Worm (Caenorhabditis elegans) whole organism, young adult: ENCODE results near the gene F38A5.6.
A peak's percentile ranks its signal among the peaks of the same experiment; 100 is the strongest.

Source experiments
- B0019.2 ChIP-seq: fragments of 200-800 bp; sonication (Bioruptor generic); conservative IDR thresholded peaks from 2 replicates; pipeline ENCODE4 v1.3.6; 2022; ENCODE audit warnings: missing genetic modification reagents, missing genetic modification characterization, missing compliant biosample characterization
- B0035.1 ChIP-seq: sonication (generic microtip); optimal IDR thresholded peaks from 2 replicates; lab custom pipeline; 2016; ENCODE audit warnings: missing genetic modification characterization, mild to moderate bottlenecking, missing compliant biosample characterization, missing genotype, missing genetic modification reagents
- C06A6.2 ChIP-seq: fragments of 200-800 bp; sonication (Bioruptor generic); conservative IDR thresholded peaks from 2 replicates; pipeline ENCODE4 v1.3.6; 2022; ENCODE audit warnings: missing genetic modification characterization, missing compliant biosample characterization
- C17E4.6 ChIP-seq: fragments of 200-800 bp; sonication (Bioruptor generic); IDR thresholded peaks from 2 replicates; pipeline ENCODE4 v1.3.6; 2022; ENCODE audit warnings: missing genetic modification reagents, missing genetic modification characterization, missing compliant biosample characterization
- D2030.7 ChIP-seq: fragments of 200-800 bp; sonication (Bioruptor generic); IDR thresholded peaks from 2 replicates; pipeline ENCODE4 v1.3.6; 2022; ENCODE audit warnings: missing genetic modification reagents, missing genetic modification characterization, missing compliant biosample characterization
- F10E7.11 ChIP-seq: sonication (generic microtip); optimal IDR thresholded peaks from 2 replicates; lab custom pipeline; 2017; ENCODE audit warnings: mild to moderate bottlenecking, missing genetic modification characterization, moderate library complexity, missing compliant biosample characterization
- Y53G8AR.9 ChIP-seq: fragments of 200-800 bp; sonication (Bioruptor generic); conservative IDR thresholded peaks from 2 replicates; pipeline ENCODE4 v1.3.6; 2022; ENCODE audit warnings: missing genetic modification reagents, missing genetic modification characterization, missing compliant biosample characterization
- ZK185.1 ChIP-seq: sonication (generic microtip); optimal IDR thresholded peaks from 2 replicates; lab custom pipeline; 2016; ENCODE audit warnings: mild to moderate bottlenecking, missing genetic modification characterization, missing compliant biosample characterization; ENCODE audit not compliant: poor library complexity, severe bottlenecking
- aptf-2 ChIP-seq: fragments of 200-800 bp; sonication (Bioruptor generic); conservative IDR thresholded peaks from 2 replicates; pipeline ENCODE4 v1.3.6; 2022; ENCODE audit warnings: missing genetic modification reagents, missing genetic modification characterization, missing compliant biosample characterization
- athp-1 ChIP-seq: sonication (generic microtip); optimal IDR thresholded peaks from 2 replicates; lab custom pipeline; 2017; ENCODE audit warnings: mild to moderate bottlenecking, missing genetic modification characterization, missing compliant biosample characterization
- attf-5 ChIP-seq: fragments of 200-800 bp; sonication (Bioruptor generic); optimal IDR thresholded peaks from 2 replicates; lab custom pipeline; 2018; ENCODE audit warnings: mild to moderate bottlenecking, missing genetic modification characterization, missing compliant biosample characterization
- attf-6 ChIP-seq: fragments of 200-800 bp; sonication (Bioruptor generic); IDR thresholded peaks from 2 replicates; pipeline ENCODE4 v1.3.6; 2022; ENCODE audit warnings: missing genetic modification reagents, missing genetic modification characterization, missing compliant biosample characterization
- cebp-1 ChIP-seq, 2 experiments: fragments of 200-800 bp in 1 of 2; sonication (Bioruptor generic) in 1 of 2; sonication (generic microtip) in 1 of 2; IDR thresholded peaks in 1 of 2; optimal IDR thresholded peaks in 1 of 2; 2 replicates each; pipeline versions ENCODE4 v1.3.6 to Lab custom; 2017 to 2022; ENCODE audit warnings: missing compliant biosample characterization in 2 of 2, missing genetic modification characterization in 2 of 2, mild to moderate bottlenecking in 1 of 2, missing genetic modification reagents in 1 of 2, moderate library complexity in 1 of 2
- ceh-100 ChIP-seq: fragments of 200-800 bp; sonication (Bioruptor generic); IDR thresholded peaks from 2 replicates; pipeline ENCODE4 v1.3.6; 2022; ENCODE audit warnings: missing genetic modification reagents, missing genetic modification characterization, missing compliant biosample characterization
- ceh-40 ChIP-seq: fragments of 200-800 bp; sonication (Bioruptor generic); IDR thresholded peaks from 2 replicates; pipeline ENCODE4 v1.3.6; 2022; ENCODE audit warnings: missing genetic modification characterization, missing compliant biosample characterization
- ceh-79 ChIP-seq: sonication (generic microtip); optimal IDR thresholded peaks from 2 replicates; lab custom pipeline; 2017; ENCODE audit warnings: mild to moderate bottlenecking, missing genetic modification characterization, missing compliant biosample characterization
- chd-7 ChIP-seq: sonication (generic microtip); optimal IDR thresholded peaks from 2 replicates; lab custom pipeline; 2016; ENCODE audit warnings: mild to moderate bottlenecking, missing genetic modification characterization, moderate library complexity, missing compliant biosample characterization
- die-1 ChIP-seq: sonication (generic microtip); optimal IDR thresholded peaks from 2 replicates; lab custom pipeline; 2016; ENCODE audit warnings: missing genotype, mild to moderate bottlenecking, missing genetic modification characterization, missing compliant biosample characterization
- dpff-1 ChIP-seq: sonication (generic microtip); optimal IDR thresholded peaks from 2 replicates; lab custom pipeline; 2017; ENCODE audit warnings: mild to moderate bottlenecking, missing genetic modification characterization, missing compliant biosample characterization
- dpl-1 ChIP-seq: fragments of 150-350 bp; optimal IDR thresholded peaks from 2 replicates; lab custom pipeline; 2014; ENCODE audit warnings: missing biosample characterization, missing genetic modification reagents, missing genetic modification characterization
- egl-44 ChIP-seq: fragments of 200-800 bp; sonication (Bioruptor generic); IDR thresholded peaks from 2 replicates; pipeline ENCODE4 v1.3.6; 2022; ENCODE audit warnings: missing genetic modification reagents, missing genetic modification characterization, missing compliant biosample characterization
- fkh-3 ChIP-seq: sonication (generic microtip); optimal IDR thresholded peaks from 2 replicates; lab custom pipeline; 2016; ENCODE audit warnings: mild to moderate bottlenecking, missing genetic modification characterization, missing compliant biosample characterization
- him-1 ChIP-seq: sonication (generic microtip); optimal IDR thresholded peaks from 2 replicates; lab custom pipeline; 2016; ENCODE audit warnings: missing genotype, missing genetic modification reagents, missing genetic modification characterization, missing compliant biosample characterization
- hlh-12 ChIP-seq: sonication (generic microtip); optimal IDR thresholded peaks from 2 replicates; lab custom pipeline; 2016; ENCODE audit warnings: missing genetic modification characterization, missing compliant biosample characterization
- hmg-20 ChIP-seq: fragments of 200-800 bp; sonication (Bioruptor generic); IDR thresholded peaks from 2 replicates; pipeline ENCODE4 v1.3.6; 2022; ENCODE audit warnings: missing genetic modification reagents, missing genetic modification characterization, missing compliant biosample characterization
- hrde-1 ChIP-seq: sonication (generic microtip); optimal IDR thresholded peaks from 2 replicates; lab custom pipeline; 2016; ENCODE audit warnings: missing genetic modification characterization, mild to moderate bottlenecking, missing compliant biosample characterization, moderate library complexity, missing genotype, missing genetic modification reagents, borderline replicate concordance
- let-607 ChIP-seq, 2 experiments: fragments of 200-800 bp in 1 of 2; sonication (Bioruptor generic) in 1 of 2; sonication (generic microtip) in 1 of 2; optimal IDR thresholded peaks; 2 replicates each; lab custom pipeline; 2016 to 2018; ENCODE audit warnings: mild to moderate bottlenecking in 2 of 2, missing compliant biosample characterization in 2 of 2, missing genetic modification characterization in 2 of 2, moderate library complexity in 2 of 2, missing genotype in 1 of 2
- lin-40 ChIP-seq: sonication (generic microtip); optimal IDR thresholded peaks from 2 replicates; lab custom pipeline; 2016; ENCODE audit warnings: missing genetic modification characterization, mild to moderate bottlenecking, missing compliant biosample characterization, missing genotype, missing genetic modification reagents
- lin-54 ChIP-seq: fragments of 200-800 bp; sonication (Bioruptor generic); optimal IDR thresholded peaks from 2 replicates; lab custom pipeline; 2018; ENCODE audit warnings: mild to moderate bottlenecking, missing genetic modification characterization, missing compliant biosample characterization
- madf-8 ChIP-seq: fragments of 200-800 bp; sonication (Bioruptor generic); conservative IDR thresholded peaks from 2 replicates; pipeline ENCODE4 v1.3.6; 2022; ENCODE audit warnings: missing genetic modification reagents, missing genetic modification characterization, missing compliant biosample characterization
- mel-28 ChIP-seq: sonication (generic microtip); optimal IDR thresholded peaks from 2 replicates; lab custom pipeline; 2016; ENCODE audit warnings: borderline replicate concordance, mild to moderate bottlenecking, missing genetic modification characterization, missing compliant biosample characterization
- mes-4 ChIP-seq: sonication (generic microtip); optimal IDR thresholded peaks from 2 replicates; lab custom pipeline; 2016; ENCODE audit warnings: missing genotype, missing genetic modification characterization, missing compliant biosample characterization
- nhr-120 ChIP-seq: fragments of 200-800 bp; sonication (Bioruptor generic); IDR thresholded peaks from 2 replicates; pipeline ENCODE4 v1.3.6; 2022; ENCODE audit warnings: missing genetic modification characterization, missing compliant biosample characterization
- nhr-80 ChIP-seq: sonication (generic microtip); optimal IDR thresholded peaks from 2 replicates; lab custom pipeline; 2016; ENCODE audit warnings: missing genetic modification characterization, missing compliant biosample characterization
- rcor-1 ChIP-seq: fragments of 200-800 bp; sonication (Bioruptor generic); IDR thresholded peaks from 2 replicates; pipeline ENCODE4 v1.3.6; 2022; ENCODE audit warnings: missing genetic modification reagents, missing genetic modification characterization, missing compliant biosample characterization
- repo-1 ChIP-seq: sonication (generic microtip); optimal IDR thresholded peaks from 2 replicates; lab custom pipeline; 2017; ENCODE audit warnings: mild to moderate bottlenecking, missing genetic modification characterization, missing compliant biosample characterization
- sdz-38 ChIP-seq: sonication (generic microtip); optimal IDR thresholded peaks from 2 replicates; lab custom pipeline; 2016; ENCODE audit warnings: missing genotype, missing genetic modification characterization, missing compliant biosample characterization
- snpc-3.4 ChIP-seq: sonication (generic microtip); optimal IDR thresholded peaks from 2 replicates; lab custom pipeline; 2017; ENCODE audit warnings: missing genetic modification characterization, mild to moderate bottlenecking, missing compliant biosample characterization, antibody characterized with exemption, moderate library complexity, missing genotype, missing genetic modification reagents
- tbp1 ChIP-seq: fragments of 200-800 bp; sonication (Bioruptor generic); optimal IDR thresholded peaks from 2 replicates; lab custom pipeline; 2018; ENCODE audit warnings: mild to moderate bottlenecking, missing genetic modification characterization, missing compliant biosample characterization
- tbx-9 ChIP-seq: sonication (generic microtip); optimal IDR thresholded peaks from 2 replicates; lab custom pipeline; 2016; ENCODE audit warnings: borderline replicate concordance, missing genetic modification characterization, inconsistent platforms, missing compliant biosample characterization
- xnd-1 ChIP-seq: sonication (generic microtip); optimal IDR thresholded peaks from 2 replicates; lab custom pipeline; 2016; ENCODE audit warnings: missing genotype, missing genetic modification reagents, missing genetic modification characterization, missing compliant biosample characterization
- ztf-18 ChIP-seq: sonication (generic microtip); optimal IDR thresholded peaks from 2 replicates; lab custom pipeline; 2016; ENCODE audit warnings: missing genotype, mild to moderate bottlenecking, missing genetic modification characterization, missing compliant biosample characterization

Gene F38A5.6

DNA sequence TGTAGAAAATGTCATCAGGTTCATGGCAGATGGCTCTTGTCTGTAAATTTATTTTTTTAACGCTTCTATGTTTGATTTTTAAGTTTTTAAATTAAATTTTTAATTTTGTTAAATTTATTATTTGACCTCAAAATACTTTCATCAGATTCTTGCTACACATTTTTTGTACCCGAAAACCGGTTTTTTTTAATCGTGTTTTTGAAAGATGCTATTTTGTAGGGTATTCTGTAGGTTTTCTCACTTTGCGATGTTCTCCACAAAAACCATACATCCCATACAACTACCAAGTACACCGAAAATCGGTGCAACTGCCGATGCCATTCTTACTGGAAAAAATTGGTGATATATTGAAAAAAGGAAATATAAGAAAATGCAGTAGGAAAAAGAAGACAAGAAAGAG lies 8.7 kb upstream of the F38A5.6 start, which contains the start of gene nstp-2:
TSS of gene nstp-2 (minus strand) at position 326 of the 400 bp plus-strand sequence.
- TF ChIP-seq him-1 (no peak), let-607 (tag; optimal IDR thresholded peaks at IDR 0.05; lab: Kevin White, UChicago) (no peak), nhr-120 (no peak), dpl-1 (GFP tag; lab: Kevin White, UChicago) (no peak), Y53G8AR.9 (no peak), ceh-40 (GFP tag; lab: Robert Waterston, UW) (no peak), xnd-1 (no peak), dpff-1 (tag; lab: Kevin White, UChicago) (no peak), athp-1 (tag; lab: Kevin White, UChicago) (no peak), ceh-79 (no peak), tbp1 (GFP tag; lab: Kevin White, UChicago) (no peak), ZK185.1 (no peak), mes-4 (tag; lab: Kevin White, UChicago) (no peak), D2030.7 (GFP tag; lab: Robert Waterston, UW) (no peak)

DNA sequence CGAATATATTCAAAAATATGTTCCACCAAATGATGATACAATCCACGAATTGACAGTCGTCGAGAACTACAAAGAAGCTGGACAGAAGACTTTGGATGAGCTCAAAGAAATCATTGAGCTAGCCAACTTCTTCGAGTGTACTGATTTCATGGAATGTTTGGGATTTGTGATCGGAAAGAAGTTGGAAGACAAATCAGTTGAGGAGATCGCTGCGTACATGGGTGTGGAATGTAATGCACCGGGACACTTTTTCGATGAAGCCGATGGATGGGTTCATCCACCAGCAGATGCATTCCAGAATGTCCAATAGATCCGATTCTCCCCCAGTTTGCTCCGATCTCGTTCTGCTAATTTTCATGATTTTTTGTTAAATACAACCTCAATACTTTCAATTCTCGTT lies 6.4 kb upstream of the F38A5.6 start:
- no peak for TF ChIP-seq lin-40
- peak; percentile 53 for TF ChIP-seq repo-1 (tag; lab: Kevin White, UChicago)
- TF ChIP-seq ceh-100: no peak
- no peak for TF ChIP-seq cebp-1 (GFP tag; IDR thresholded peaks at IDR 0.05; lab: Robert Waterston, UW)
- no peak for TF ChIP-seq cebp-1 (tag; optimal IDR thresholded peaks at IDR 0.05; lab: Kevin White, UChicago)
- peak; percentile 8 for TF ChIP-seq chd-7 (tag; lab: Kevin White, UChicago)
- TF ChIP-seq hrde-1 (tag; lab: Kevin White, UChicago): no peak

DNA sequence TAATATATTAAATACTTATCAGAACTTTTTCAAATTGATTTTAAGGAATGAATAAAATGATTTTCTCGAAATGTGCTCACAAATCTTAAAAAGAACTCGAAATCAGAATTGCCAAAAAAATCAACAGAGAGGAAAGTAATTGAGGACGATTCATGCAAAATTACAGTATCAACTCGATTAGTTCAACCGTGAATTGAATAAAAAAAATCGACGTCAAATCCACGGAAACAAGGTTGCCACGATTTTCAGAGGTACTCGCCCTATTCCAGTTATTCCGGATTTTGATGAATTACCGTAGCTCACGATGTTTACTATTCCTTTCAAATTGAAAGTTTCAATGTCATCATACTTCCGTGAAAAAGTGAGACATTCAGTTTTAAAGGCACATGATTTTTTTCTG lies 5.2 kb upstream of the F38A5.6 start, which contains the start of gene F15B10.3:
TSS of gene F15B10.3 (plus strand) at position 301 of the 400 bp plus-strand sequence.
- no peak for TF ChIP-seq madf-8 (GFP tag; lab: Robert Waterston, UW)
- TF ChIP-seq C17E4.6 (GFP tag; lab: Robert Waterston, UW): no peak
- no peak for TF ChIP-seq sdz-38 (tag; lab: Kevin White, UChicago)
- TF ChIP-seq hmg-20 (GFP tag; lab: Robert Waterston, UW): no peak
- TF ChIP-seq dpl-1 (GFP tag; lab: Kevin White, UChicago): no peak
- TF ChIP-seq B0035.1 (tag; lab: Kevin White, UChicago): no peak
- TF ChIP-seq hlh-12 (tag; lab: Kevin White, UChicago): no peak
- TF ChIP-seq lin-54: no peak
- no peak for TF ChIP-seq C06A6.2
- no peak for TF ChIP-seq B0019.2 (GFP tag; lab: Robert Waterston, UW)
- TF ChIP-seq tbx-9 (tag; lab: Kevin White, UChicago): no peak
- TF ChIP-seq ZK185.1: no peak
- TF ChIP-seq egl-44: no peak
- TF ChIP-seq snpc-3.4: no peak
- no peak for TF ChIP-seq F10E7.11 (tag; lab: Kevin White, UChicago)
- TF ChIP-seq let-607 (tag; optimal IDR thresholded peaks at IDR 0.05; lab: Kevin White, UChicago): no peak
- no peak for TF ChIP-seq ztf-18 (tag; lab: Kevin White, UChicago)
- no peak for TF ChIP-seq mes-4 (tag; lab: Kevin White, UChicago)

DNA sequence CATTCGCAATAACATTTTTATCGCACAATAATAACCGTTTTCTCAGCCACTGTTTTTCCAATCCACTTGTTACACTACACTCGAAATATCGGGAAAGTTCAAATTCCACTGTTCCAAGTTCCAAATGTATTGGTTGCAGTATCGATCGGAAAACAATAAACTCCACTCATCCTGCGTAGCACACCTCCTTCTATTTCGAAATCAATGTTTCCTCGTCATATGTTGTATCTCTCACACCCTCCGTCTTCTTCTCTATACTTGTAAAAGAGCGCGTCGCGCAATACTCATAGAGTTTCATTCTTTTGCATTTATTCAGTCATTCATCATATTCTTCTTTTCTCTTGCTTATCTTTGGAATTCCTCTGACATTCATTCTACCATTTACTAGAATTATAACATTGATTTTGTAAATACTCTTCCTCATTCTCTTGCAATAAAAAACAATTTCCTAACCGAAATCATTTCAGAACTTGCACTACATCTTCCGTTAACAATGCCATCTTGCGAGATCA lies 4.1 kb upstream of the F38A5.6 start, which contains the start of gene sup-36:
TSS of gene sup-36 (plus strand) at position 462 of the 512 bp plus-strand sequence.
- TF ChIP-seq die-1 (tag; lab: Kevin White, UChicago) (no peak), mel-28 (tag; lab: Kevin White, UChicago) (no peak), ceh-79 (no peak), attf-6 (no peak), rcor-1 (GFP tag; lab: Robert Waterston, UW) (no peak), fkh-3 (tag; lab: Kevin White, UChicago) (no peak), dpff-1 (tag; lab: Kevin White, UChicago) (no peak), aptf-2 (GFP tag; lab: Robert Waterston, UW) (no peak), attf-5 (GFP tag; lab: Kevin White, UChicago) (peak; percentile 46), cebp-1 (GFP tag; IDR thresholded peaks at IDR 0.05; lab: Robert Waterston, UW) (peak; percentile 84), cebp-1 (tag; optimal IDR thresholded peaks at IDR 0.05; lab: Kevin White, UChicago) (peak; percentile 90), nhr-80 (tag; lab: Kevin White, UChicago) (peak; percentile 31), ceh-100 (no peak)
